Fruit fly (Drosophila melanogaster): ENCODE data around the gene SMC1.

Gene SMC1

dm6 chr3R:24024123-24024522, 34.0 kb upstream of the SMC1 start:
- no peak for TF ChIP-seq esn (GFP tag; optimal IDR thresholded peaks at IDR 0.05)
- TF ChIP-seq CG11294 (GFP tag; IDR thresholded peaks at IDR 0.05): no peak
- no peak for TF ChIP-seq CG7368 (GFP tag; optimal IDR thresholded peaks at IDR 0.05)
- TF ChIP-seq Sox14 (GFP tag; optimal IDR thresholded peaks at IDR 0.05): peak; percentile 59
- peak; percentile 43; the same call in 2 of the 3 replicates for TF ChIP-seq eg (GFP tag; IDR thresholded peaks at IDR 0.05)
- TF ChIP-seq CG6792 (GFP tag; optimal IDR thresholded peaks at IDR 0.05): peak; percentile 27
- no peak for TF ChIP-seq CG11762 (GFP tag; optimal IDR thresholded peaks at IDR 0.05; ENCODE audit: insufficient read depth)
- peak; percentile 52 for TF ChIP-seq CG10631 (GFP tag; optimal IDR thresholded peaks at IDR 0.05)
- peak; percentile 20 to 30 for TF ChIP-seq ss (GFP tag; optimal IDR thresholded peaks at IDR 0.05)
- TF ChIP-seq CG32006 (GFP tag; optimal IDR thresholded peaks at IDR 0.05): peak; percentile 79
- no peak for TF ChIP-seq fkh (GFP tag; optimal IDR thresholded peaks at IDR 0.05)
- TF ChIP-seq lz (GFP tag; optimal IDR thresholded peaks at IDR 0.05): no peak
- no peak for TF ChIP-seq Sox15 (GFP tag; optimal IDR thresholded peaks at IDR 0.05)
- TF ChIP-seq Eip78C (GFP tag): peak; percentile 83
- no peak for TF ChIP-seq CG11902 (GFP tag; optimal IDR thresholded peaks at IDR 0.05)
- TF ChIP-seq Lpt (GFP tag; optimal IDR thresholded peaks at IDR 0.05): peak; percentile 51
- TF ChIP-seq Hr4 (GFP tag; optimal IDR thresholded peaks at IDR 0.05): peak; percentile 55
- TF ChIP-seq svp (GFP tag): no peak
- TF ChIP-seq CG8319 (GFP tag; optimal IDR thresholded peaks at IDR 0.05): no peak
- TF ChIP-seq net (GFP tag; optimal IDR thresholded peaks at IDR 0.05): peak; percentile 22
- TF ChIP-seq Sox102F (GFP tag; optimal IDR thresholded peaks at IDR 0.05): no peak
- no peak for TF ChIP-seq CG6854 (GFP tag; optimal IDR thresholded peaks at IDR 0.05)
- TF ChIP-seq Gug (GFP tag; IDR thresholded peaks at IDR 0.05): peak; percentile 23; the same call in 1 of the 2 replicates
- peak; percentile 68 for TF ChIP-seq CG10669 (GFP tag; optimal IDR thresholded peaks at IDR 0.05)
- no peak for TF ChIP-seq CG9139 (GFP tag; optimal IDR thresholded peaks at IDR 0.05)
- TF ChIP-seq Eip93F (GFP tag; optimal IDR thresholded peaks at IDR 0.05): no peak
- TF ChIP-seq Smox (GFP tag; optimal IDR thresholded peaks at IDR 0.05): no peak
- TF ChIP-seq CG3919 (GFP tag; optimal IDR thresholded peaks at IDR 0.05): peak; percentile 42
- peak; percentile 39 for TF ChIP-seq Eip75B (GFP tag; optimal IDR thresholded peaks at IDR 0.05)
- TF ChIP-seq CG16779 (tag; optimal IDR thresholded peaks at IDR 0.05): peak; percentile 13
- peak; percentile 61 for TF ChIP-seq CG6808 (GFP tag; optimal IDR thresholded peaks at IDR 0.05)
- TF ChIP-seq OdsH (GFP tag; optimal IDR thresholded peaks at IDR 0.05): peak; percentile 43
- TF ChIP-seq Ets96B (tag; optimal IDR thresholded peaks at IDR 0.05): peak; percentile 55
- TF ChIP-seq Ets21C (GFP tag; optimal IDR thresholded peaks at IDR 0.05): no peak
- TF ChIP-seq spab (GFP tag; optimal IDR thresholded peaks at IDR 0.05): peak; percentile 35
- peak; percentile 69 for TF ChIP-seq CG6276 (GFP tag; optimal IDR thresholded peaks at IDR 0.05)
- peak; percentile 52 for TF ChIP-seq achi (GFP tag; optimal IDR thresholded peaks at IDR 0.05)
- peak; percentile 53 for TF ChIP-seq CG4318 (GFP tag; optimal IDR thresholded peaks at IDR 0.05)
- peak; percentile 58 for TF ChIP-seq pdm3 (GFP tag; optimal IDR thresholded peaks at IDR 0.05)
- peak; percentile 45; the same call in 1 of the 3 replicates for TF ChIP-seq CG8119 (GFP tag; IDR thresholded peaks at IDR 0.05)
- peak; percentile 0 for TF ChIP-seq dac (GFP tag; optimal IDR thresholded peaks at IDR 0.05)
- no peak for TF ChIP-seq cyc (GFP tag; optimal IDR thresholded peaks at IDR 0.05)
- peak; percentile 67 for TF ChIP-seq CG15336 (GFP tag; IDR thresholded peaks at IDR 0.05)
- TF ChIP-seq Met (GFP tag; optimal IDR thresholded peaks at IDR 0.05): no peak
- no peak for TF ChIP-seq topi (GFP tag; optimal IDR thresholded peaks at IDR 0.05)
- TF ChIP-seq dsx (GFP tag; optimal IDR thresholded peaks at IDR 0.05; ENCODE audit: poor library complexity, severe bottlenecking): peak; percentile 74
- peak; percentile 31 for TF ChIP-seq acj6 (GFP tag; optimal IDR thresholded peaks at IDR 0.05)
- no peak for TF ChIP-seq Hr38 (GFP tag; optimal IDR thresholded peaks at IDR 0.05)
- no peak for TF ChIP-seq CG34406 (GFP tag; optimal IDR thresholded peaks at IDR 0.05)
- peak; percentile 2 for TF ChIP-seq CG1621 (tag; optimal IDR thresholded peaks at IDR 0.05)
- no peak for TF ChIP-seq Blimp-1 (GFP tag; optimal IDR thresholded peaks at IDR 0.05)
- peak; percentile 22 for TF ChIP-seq fd59A (GFP tag; optimal IDR thresholded peaks at IDR 0.05)
- no peak for TF ChIP-seq Hr39 (GFP tag; optimal IDR thresholded peaks at IDR 0.05)

All from whole organism, prepupa.